Fruit fly (Drosophila melanogaster): ENCODE results near the gene CG6216.
A peak's percentile ranks its signal among the peaks of the same experiment; 100 is the strongest.
"Not testable (repeated sequence)": the region's sequence is repeated elsewhere in the genome, so short reads cannot be mapped to it uniquely, and the experiment has no call there.

CG6216 gene

dm6 chr3L:11135846-11136245 lies 14.7 kb downstream of the CG6216 start, which contains the start of gene IRSp53:
IRSp53 (plus strand) TSS chr3L:11136049.
- TF ChIP-seq fd59A (GFP tag; optimal IDR thresholded peaks at IDR 0.05) (no peak), CG15336 (GFP tag; IDR thresholded peaks at IDR 0.05) (peak; percentile 27; the same call in 1 of the 2 replicates)

dm6 chr3L:11134886-11135285 lies 15.7 kb downstream of the CG6216 start, which contains the start of gene CG14143:
CG14143 (plus strand) TSS chr3L:11134987.
- TF ChIP-seq net, esn, fd85E (GFP tag; optimal IDR thresholded peaks at IDR 0.05): not testable (repeated sequence)

DNA sequence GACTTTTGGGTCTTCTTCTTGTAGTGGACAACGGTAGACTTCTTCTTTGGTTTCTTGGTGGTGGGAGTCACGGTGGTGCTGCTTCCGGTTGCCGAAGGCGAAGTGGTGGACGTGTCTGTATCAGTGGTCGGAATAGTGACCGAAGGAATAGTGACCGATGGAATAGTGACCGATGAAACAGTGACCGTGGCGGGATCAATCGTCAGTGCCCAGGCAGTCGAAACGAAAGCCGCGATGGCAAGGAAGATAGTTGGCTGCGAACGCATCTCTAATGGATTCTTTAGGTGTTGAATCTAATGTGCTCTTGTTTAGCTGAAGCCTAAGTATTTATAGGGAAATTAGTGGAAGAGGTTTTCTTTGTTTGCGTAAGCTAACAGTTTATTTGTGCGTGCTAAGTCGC lies 18.5 kb downstream of the CG6216 start, which contains the start of gene CG32074:
Gene CG32074, minus strand, starts transcription at position 268 of the 400 bp plus-strand sequence.
- TF ChIP-seq fd85E, CG6276, fkh (GFP tag; optimal IDR thresholded peaks at IDR 0.05): not testable (repeated sequence)

dm6 chr3L:11130535-11130934 lies 20.1 kb downstream of the CG6216 start, which contains the start of gene nol:
nol (plus strand) TSS chr3L:11130835.
- no peak for TF ChIP-seq CG34406 (GFP tag; optimal IDR thresholded peaks at IDR 0.05)
- no peak for TF ChIP-seq salr (GFP tag; optimal IDR thresholded peaks at IDR 0.05)
- TF ChIP-seq Hr39 (GFP tag; optimal IDR thresholded peaks at IDR 0.05), result no peak
- TF ChIP-seq CG6163 (GFP tag; IDR thresholded peaks at IDR 0.05), result no peak
- no peak for TF ChIP-seq CG8119 (GFP tag; IDR thresholded peaks at IDR 0.05)
- no peak for TF ChIP-seq Lpt (GFP tag; optimal IDR thresholded peaks at IDR 0.05)
- TF ChIP-seq spab (GFP tag; optimal IDR thresholded peaks at IDR 0.05), result no peak
- TF ChIP-seq CG16779 (tag; optimal IDR thresholded peaks at IDR 0.05), result no peak
- TF ChIP-seq ss (GFP tag; optimal IDR thresholded peaks at IDR 0.05), result no peak
- TF ChIP-seq Eip75B (GFP tag; optimal IDR thresholded peaks at IDR 0.05), result no peak
- TF ChIP-seq fd85E (GFP tag; optimal IDR thresholded peaks at IDR 0.05), result no peak
- TF ChIP-seq Sox15 (GFP tag; optimal IDR thresholded peaks at IDR 0.05), result no peak
- no peak for TF ChIP-seq svp (GFP tag)
- TF ChIP-seq cyc (GFP tag; optimal IDR thresholded peaks at IDR 0.05), result no peak
- TF ChIP-seq CG6792 (GFP tag; optimal IDR thresholded peaks at IDR 0.05), result no peak
- no peak for TF ChIP-seq CG3919 (GFP tag; optimal IDR thresholded peaks at IDR 0.05)
- TF ChIP-seq Met (GFP tag; optimal IDR thresholded peaks at IDR 0.05), result no peak
- TF ChIP-seq CG8632 (GFP tag; optimal IDR thresholded peaks at IDR 0.05), result no peak
- TF ChIP-seq CG1621 (tag; optimal IDR thresholded peaks at IDR 0.05), result no peak
- no peak for TF ChIP-seq CG11294 (GFP tag; IDR thresholded peaks at IDR 0.05)

DNA sequence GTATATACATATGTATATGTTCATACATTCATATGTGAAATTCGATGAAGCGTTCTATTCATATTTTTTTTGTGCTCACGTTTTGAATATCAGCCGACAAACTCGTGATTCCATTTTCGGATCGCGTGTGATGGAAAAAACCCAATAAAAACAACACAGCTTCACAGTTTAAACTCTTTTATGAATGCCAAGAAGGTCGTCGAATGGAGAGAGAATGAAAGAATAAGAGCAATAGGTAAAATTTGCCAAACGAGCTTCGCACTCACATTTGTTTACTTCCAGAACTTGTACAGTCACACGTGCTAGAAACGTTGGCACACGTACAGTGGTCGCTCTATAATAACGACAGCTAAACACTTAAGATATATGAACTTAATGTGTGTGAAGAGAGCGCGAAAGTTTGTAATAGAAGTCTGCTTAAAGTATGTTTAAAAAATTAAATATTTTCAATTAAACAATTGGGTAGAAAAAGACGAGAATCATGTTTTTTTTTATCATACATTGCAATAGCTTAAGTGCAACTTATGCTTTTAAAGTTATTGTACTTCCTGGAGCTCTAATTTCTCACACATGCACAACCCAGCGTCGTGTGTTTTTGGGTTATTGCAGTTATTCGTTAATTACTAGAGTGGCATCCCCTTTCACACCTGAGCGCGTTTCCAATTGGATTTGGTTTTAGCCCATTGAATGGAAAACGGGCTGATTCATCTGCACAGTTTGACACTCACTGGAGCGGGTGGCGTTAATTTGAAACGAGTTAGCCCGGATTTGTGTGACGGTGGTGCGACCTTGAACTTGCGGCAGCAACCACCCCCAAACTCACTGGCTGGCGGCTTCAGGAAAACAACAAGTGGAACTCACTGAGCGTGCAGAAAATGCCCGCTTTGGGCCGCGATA lies 24.7 kb downstream of the CG6216 start:
- TF ChIP-seq fkh (GFP tag; optimal IDR thresholded peaks at IDR 0.05) (peak; percentile 8), Gug (GFP tag; IDR thresholded peaks at IDR 0.05) (no peak)

DNA sequence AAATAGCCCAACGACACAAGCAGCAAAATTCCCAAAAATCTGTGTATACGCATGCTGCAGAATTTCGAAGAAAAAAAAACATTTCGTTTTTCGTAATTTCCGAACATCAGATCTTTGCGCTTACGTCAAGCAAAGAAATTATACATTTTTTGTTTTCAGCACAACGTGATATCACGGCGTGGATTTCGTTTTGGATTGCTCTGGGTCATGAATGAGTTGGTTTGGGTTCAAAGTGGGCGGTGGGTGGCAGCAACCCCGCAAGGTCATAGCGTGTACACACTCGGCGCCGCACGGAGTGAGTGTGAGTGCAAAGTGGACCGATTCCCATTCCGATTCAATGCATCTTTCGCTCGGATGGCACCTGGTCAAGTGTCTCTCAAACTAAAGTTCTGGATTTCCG lies 25.7 kb downstream of the CG6216 start:
- TF ChIP-seq spab (GFP tag; optimal IDR thresholded peaks at IDR 0.05) (no peak), svp (GFP tag) (peak; percentile 88)

DNA sequence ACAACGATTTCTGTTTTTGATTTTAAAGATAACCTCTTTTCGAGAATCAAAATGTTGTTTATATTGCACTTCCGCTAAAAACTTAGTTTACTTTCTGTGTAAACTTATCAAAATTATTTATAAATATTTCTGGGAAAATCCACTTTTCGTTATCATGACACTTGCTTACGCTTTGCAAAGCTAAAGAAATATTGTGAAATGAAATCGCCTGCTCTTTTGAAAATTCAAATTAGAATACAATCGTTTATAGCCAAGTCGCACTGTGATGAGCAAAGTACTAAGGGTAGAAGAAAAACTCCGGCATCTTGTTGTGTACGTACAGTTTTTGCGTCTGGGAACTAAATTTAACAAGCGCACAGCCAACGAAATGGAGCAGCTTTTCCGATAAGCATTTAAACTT lies 26.1 kb downstream of the CG6216 start:
- TF ChIP-seq CG11902 (GFP tag; optimal IDR thresholded peaks at IDR 0.05) (no peak), Hr4 (GFP tag; optimal IDR thresholded peaks at IDR 0.05) (peak; percentile 43), Met (GFP tag; optimal IDR thresholded peaks at IDR 0.05) (peak; percentile 15), topi (GFP tag; optimal IDR thresholded peaks at IDR 0.05) (no peak), net (GFP tag; optimal IDR thresholded peaks at IDR 0.05) (no peak), Eip78C (GFP tag) (peak; percentile 77)

All from whole organism, prepupa.